Fruit fly (Drosophila melanogaster) whole organism, embryonic: ENCODE data around the gene dgt6.

Source experiments
- BEAF-32 ChIP-seq: fragments of 200-800 bp; sonication (Bioruptor generic); optimal IDR thresholded peaks from 3 replicates; lab custom pipeline; 2017; ENCODE audit warnings: missing biosample characterization, missing genetic modification characterization, mild to moderate bottlenecking, moderate library complexity, missing genetic modification reagents
- CG11456 ChIP-seq: fragments of 200-800 bp; sonication (Bioruptor generic); IDR thresholded peaks from 3 replicates; pipeline ENCODE4 v1.3.6; 2022; ENCODE audit warnings: missing biosample characterization, missing genetic modification characterization
- CG12104 ChIP-seq: fragments of 200-800 bp; sonication (Bioruptor generic); optimal IDR thresholded peaks from 3 replicates; lab custom pipeline; 2016; ENCODE audit warnings: missing biosample characterization, missing genetic modification characterization
- CG18011 ChIP-seq: fragments of 200-800 bp; sonication (Bioruptor generic); optimal IDR thresholded peaks from 2 replicates; lab custom pipeline; 2017; ENCODE audit warnings: missing biosample characterization, missing genetic modification characterization, mild to moderate bottlenecking, moderate library complexity, missing genotype
- CG2116 ChIP-seq: fragments of 200-800 bp; sonication (Bioruptor generic); optimal IDR thresholded peaks from 3 replicates; lab custom pipeline; 2018; ENCODE audit warnings: missing biosample characterization, mild to moderate bottlenecking, missing genetic modification characterization
- CG43689 ChIP-seq: fragments of 200-800 bp; sonication (Bioruptor generic); IDR thresholded peaks from 2 replicates; pipeline ENCODE4 v1.3.6; 2022; ENCODE audit warnings: missing biosample characterization, missing genetic modification characterization
- CG4404 ChIP-seq: fragments of 200-800 bp; sonication (Bioruptor generic); IDR thresholded peaks from 2 replicates; pipeline ENCODE4 v1.3.6; 2022; ENCODE audit warnings: missing biosample characterization, missing genetic modification characterization
- CG7271 ChIP-seq: fragments of 200-800 bp; sonication (Bioruptor generic); optimal IDR thresholded peaks from 2 replicates; lab custom pipeline; 2018; ENCODE audit warnings: missing biosample characterization, mild to moderate bottlenecking, missing genetic modification characterization, moderate library complexity
- CG8388 ChIP-seq: fragments of 200-800 bp; sonication (Bioruptor generic); optimal IDR thresholded peaks from 2 replicates; lab custom pipeline; 2019; ENCODE audit warnings: missing biosample characterization, mild to moderate bottlenecking, missing genetic modification characterization, moderate library complexity
- CG8924 ChIP-seq: fragments of 200-800 bp; optimal IDR thresholded peaks from 3 replicates; lab custom pipeline; 2019; ENCODE audit warnings: missing biosample characterization, mild to moderate bottlenecking, missing genetic modification characterization, moderate library complexity
- CG9797 ChIP-seq: fragments of 200-800 bp; sonication (Bioruptor generic); optimal IDR thresholded peaks from 3 replicates; lab custom pipeline; 2018; ENCODE audit warnings: missing biosample characterization, mild to moderate bottlenecking, missing genetic modification characterization
- Camta ChIP-seq: fragments of 200-800 bp; sonication (Bioruptor generic); optimal IDR thresholded peaks from 2 replicates; lab custom pipeline; 2016; ENCODE audit warnings: missing biosample characterization, missing genetic modification characterization
- Dref ChIP-seq: fragments of 200-800 bp; sonication (Bioruptor generic); IDR thresholded peaks from 2 replicates; pipeline ENCODE4 v1.3.6; 2022; ENCODE audit warnings: missing biosample characterization, missing genetic modification characterization
- Drgx ChIP-seq: fragments of 200-800 bp; sonication (Bioruptor generic); IDR thresholded peaks from 2 replicates; pipeline ENCODE4 v1.3.6; 2022; ENCODE audit warnings: missing biosample characterization, missing genetic modification characterization
- E2f2 ChIP-seq: fragments of 200-800 bp; sonication (Bioruptor generic); IDR thresholded peaks from 2 replicates; pipeline ENCODE4 v1.3.6; 2022; ENCODE audit warnings: missing biosample characterization, missing genetic modification characterization
- Gug ChIP-seq: fragments of 200-800 bp; sonication (Bioruptor generic); IDR thresholded peaks from 4 replicates; pipeline ENCODE4 v1.3.6; 2022; ENCODE audit warnings: missing biosample characterization, missing genetic modification characterization
- H15 ChIP-seq: fragments of 200-800 bp; sonication (Bioruptor generic); IDR thresholded peaks from 3 replicates; pipeline ENCODE4 v1.3.6; 2022; ENCODE audit warnings: missing biosample characterization, missing genetic modification characterization
- Hey ChIP-seq: fragments of 200-800 bp; sonication (Bioruptor generic); optimal IDR thresholded peaks from 3 replicates; lab custom pipeline; 2018; ENCODE audit warnings: missing biosample characterization, mild to moderate bottlenecking, missing genetic modification characterization
- Hsf ChIP-seq: fragments of 200-800 bp; sonication (Bioruptor generic); optimal IDR thresholded peaks from 3 replicates; lab custom pipeline; 2016; ENCODE audit warnings: missing biosample characterization, missing genetic modification characterization
- Jarid2 ChIP-seq: fragments of 200-800 bp; sonication (Bioruptor generic); optimal IDR thresholded peaks from 3 replicates; lab custom pipeline; 2017; ENCODE audit warnings: mild to moderate bottlenecking, missing biosample characterization, missing genetic modification reagents, missing genetic modification characterization
- Lpt ChIP-seq: fragments of >200 bp; optimal IDR thresholded peaks from 2 replicates; lab custom pipeline; 2018; ENCODE audit warnings: missing biosample characterization, missing genetic modification characterization
- Meics ChIP-seq: fragments of 200-800 bp; sonication (Bioruptor generic); optimal IDR thresholded peaks from 2 replicates; lab custom pipeline; 2017; ENCODE audit warnings: missing biosample characterization, mild to moderate bottlenecking, missing genetic modification characterization
- Mrtf ChIP-seq: fragments of 200-800 bp; sonication (Bioruptor generic); IDR thresholded peaks from 3 replicates; pipeline ENCODE4 v1.3.6; 2022; ENCODE audit warnings: missing biosample characterization, missing genetic modification characterization
- Scr ChIP-seq: fragments of 200-800 bp; sonication (Bioruptor generic); IDR thresholded peaks from 2 replicates; pipeline ENCODE4 v1.3.6; 2022; ENCODE audit warnings: missing biosample characterization, missing genetic modification characterization; ENCODE audit not compliant: partially characterized antibody
- ac ChIP-seq: fragments of 200-800 bp; sonication (Bioruptor generic); optimal IDR thresholded peaks from 3 replicates; lab custom pipeline; 2017; ENCODE audit warnings: missing biosample characterization, mild to moderate bottlenecking, missing genetic modification characterization
- btn ChIP-seq: fragments of 200-800 bp; sonication (Bioruptor generic); optimal IDR thresholded peaks from 2 replicates; lab custom pipeline; 2016; ENCODE audit warnings: missing biosample characterization, missing genetic modification characterization
- cato ChIP-seq: fragments of 200-800 bp; sonication (Bioruptor generic); optimal IDR thresholded peaks from 2 replicates; lab custom pipeline; 2016; ENCODE audit warnings: missing biosample characterization, missing genetic modification characterization, borderline replicate concordance
- chif ChIP-seq, 2 experiments: fragments of 200-800 bp; sonication (Bioruptor generic); optimal IDR thresholded peaks; 3 replicates each; lab custom pipeline; 2016; ENCODE audit warnings: missing biosample characterization in 2 of 2, missing genetic modification characterization in 2 of 2
- cwo ChIP-seq: fragments of 200-800 bp; sonication (Bioruptor generic); optimal IDR thresholded peaks from 3 replicates; lab custom pipeline; 2017; ENCODE audit warnings: missing biosample characterization, missing genetic modification characterization, mild to moderate bottlenecking, moderate library complexity, missing genetic modification reagents
- dmrt11E ChIP-seq: fragments of 200-800 bp; sonication (Bioruptor generic); optimal IDR thresholded peaks from 3 replicates; lab custom pipeline; 2018; ENCODE audit warnings: missing biosample characterization, mild to moderate bottlenecking, missing genetic modification characterization, moderate library complexity
- dmrt99B ChIP-seq: fragments of 200-800 bp; sonication (Bioruptor generic); optimal IDR thresholded peaks from 2 replicates; lab custom pipeline; 2018; ENCODE audit warnings: missing biosample characterization, mild to moderate bottlenecking, missing genetic modification characterization, moderate library complexity
- grau ChIP-seq: fragments of 200-800 bp; optimal IDR thresholded peaks from 3 replicates; lab custom pipeline; 2019; ENCODE audit warnings: missing biosample characterization, mild to moderate bottlenecking, missing genetic modification characterization, moderate library complexity
- hb ChIP-seq: fragments of 200-800 bp; sonication (Bioruptor generic); IDR thresholded peaks from 3 replicates; pipeline ENCODE4 v1.3.6; 2022; ENCODE audit warnings: missing biosample characterization, missing genetic modification characterization; ENCODE audit not compliant: partially characterized antibody
- ind ChIP-seq: fragments of 200-800 bp; sonication (Bioruptor generic); optimal IDR thresholded peaks from 3 replicates; lab custom pipeline; 2016; ENCODE audit warnings: missing biosample characterization, missing genetic modification characterization
- kah ChIP-seq: fragments of 200-800 bp; sonication (Bioruptor generic); optimal IDR thresholded peaks from 2 replicates; lab custom pipeline; 2018; ENCODE audit warnings: missing biosample characterization, mild to moderate bottlenecking, missing genetic modification characterization
- lab ChIP-seq: fragments of 200-800 bp; sonication (Bioruptor generic); optimal IDR thresholded peaks from 3 replicates; lab custom pipeline; 2017; ENCODE audit warnings: missing biosample characterization, missing genetic modification characterization, mild to moderate bottlenecking, moderate library complexity, missing genetic modification reagents
- lov ChIP-seq, 2 experiments: fragments of 200-800 bp in 1 of 2; fragments of >200 bp in 1 of 2; sonication (Bioruptor generic) in 1 of 2; IDR thresholded peaks in 1 of 2; optimal IDR thresholded peaks in 1 of 2; 2 replicates in 1 of 2; 3 replicates in 1 of 2; pipeline versions ENCODE4 v1.3.6 to Lab custom; 2017 to 2022; ENCODE audit warnings: missing biosample characterization in 1 of 2, missing genetic modification characterization in 1 of 2
- mld ChIP-seq: fragments of 200-800 bp; sonication (Bioruptor generic); IDR thresholded peaks from 3 replicates; pipeline ENCODE4 v1.3.6; 2022; ENCODE audit warnings: missing biosample characterization, missing genetic modification characterization; ENCODE audit not compliant: partially characterized antibody
- oc ChIP-seq: fragments of 200-800 bp; sonication (Bioruptor generic); optimal IDR thresholded peaks from 2 replicates; lab custom pipeline; 2018; ENCODE audit warnings: missing biosample characterization, mild to moderate bottlenecking, missing genetic modification characterization, moderate library complexity
- pan ChIP-seq, 4 experiments: fragments of >200 bp in 3 of 4; fragments of 200-800 bp in 1 of 4; sonication (Bioruptor generic) in 1 of 4; optimal IDR thresholded peaks in 3 of 4; IDR thresholded peaks in 1 of 4; 2 replicates each; pipeline versions ENCODE4 v1.3.6 to Lab custom; 2017 to 2022; ENCODE audit warnings: missing biosample characterization in 2 of 4, missing genetic modification characterization in 2 of 4, mixed read lengths in 1 of 4
- peb ChIP-seq: fragments of 200-800 bp; sonication (Bioruptor generic); IDR thresholded peaks from 2 replicates; pipeline ENCODE4 v1.3.6; 2022; ENCODE audit warnings: missing biosample characterization, missing genetic modification characterization
- pzg ChIP-seq: fragments of 200-800 bp; sonication (Bioruptor generic); optimal IDR thresholded peaks from 3 replicates; lab custom pipeline; 2018; ENCODE audit warnings: missing biosample characterization, mild to moderate bottlenecking, missing genetic modification characterization, moderate library complexity
- ranshi ChIP-seq: fragments of 200-800 bp; sonication (Bioruptor generic); IDR thresholded peaks from 2 replicates; pipeline ENCODE4 v1.3.6; 2022; ENCODE audit warnings: missing biosample characterization, missing genetic modification characterization
- toy ChIP-seq: fragments of 200-800 bp; sonication (Bioruptor generic); IDR thresholded peaks from 2 replicates; pipeline ENCODE4 v1.3.6; 2022; ENCODE audit warnings: missing biosample characterization, missing genetic modification characterization
- trem ChIP-seq: fragments of 200-800 bp; optimal IDR thresholded peaks from 3 replicates; lab custom pipeline; 2019; ENCODE audit warnings: missing biosample characterization, mild to moderate bottlenecking, missing genetic modification characterization, moderate library complexity
- vnd ChIP-seq: fragments of 200-800 bp; sonication (Bioruptor generic); IDR thresholded peaks from 3 replicates; pipeline ENCODE4 v1.3.6; 2022; ENCODE audit warnings: missing biosample characterization, missing genetic modification characterization; ENCODE audit not compliant: partially characterized antibody
- zfh2 ChIP-seq: fragments of 200-800 bp; sonication (Bioruptor generic); optimal IDR thresholded peaks from 2 replicates; lab custom pipeline; 2016; ENCODE audit warnings: missing biosample characterization, missing genetic modification characterization

Gene dgt6

dm6 chr3R:29112398-29113150 is 18.2 kb downstream of the dgt6 start, which contains the start of the genes alpha-Man-Ib and Pdhb (continued):
- peak; percentile 82 for TF ChIP-seq grau (tag; lab: Kevin White, UChicago)
- peak; percentile 41 to 49 for TF ChIP-seq chif (GFP tag; optimal IDR thresholded peaks at IDR 0.05; lab: Kevin White, UChicago)
- TF ChIP-seq peb = peak; percentile 43; the same call in 1 of the 2 replicates
- TF ChIP-seq CG2116 (GFP tag; lab: Kevin White, UChicago) = peak; percentile 93
- peak; percentile 83 for TF ChIP-seq CG4404
- TF ChIP-seq oc (tag; lab: Kevin White, UChicago) = no peak
- TF ChIP-seq lab (GFP tag; lab: Kevin White, UChicago) = peak; percentile 82
- peak; percentile 88 for TF ChIP-seq pzg
- no peak for TF ChIP-seq btn (GFP tag; lab: Kevin White, UChicago)
- TF ChIP-seq kah = no peak
- peak; percentile 25 for TF ChIP-seq cwo (GFP tag; lab: Kevin White, UChicago)
- TF ChIP-seq E2f2 = peak; percentile 52
- TF ChIP-seq hb (GFP tag; lab: Robert Waterston, UW) = no peak
- no peak for TF ChIP-seq Lpt
- peak; percentile 75; the same call in 2 of the 3 replicates for TF ChIP-seq Mrtf
- peak; percentile 78 for TF ChIP-seq dmrt11E (tag; lab: Kevin White, UChicago)
- TF ChIP-seq lov (optimal IDR thresholded peaks at IDR 0.05; lab: Kevin White, UChicago) = no peak
- peak; percentile 77; the same call in 1 of the 3 replicates for TF ChIP-seq lov (GFP tag; IDR thresholded peaks at IDR 0.05; lab: Robert Waterston, UW)
- TF ChIP-seq Meics (GFP tag; lab: Kevin White, UChicago) = peak; percentile 74
- TF ChIP-seq pan (optimal IDR thresholded peaks at IDR 0.05; lab: Kevin White, UChicago) = no peak
- TF ChIP-seq pan (GFP tag; optimal IDR thresholded peaks at IDR 0.05 in 1 of 2, IDR thresholded peaks at IDR 0.05 in 1 of 2) = peak in 1 of 2 experiments; percentile 77
- TF ChIP-seq CG9797 (GFP tag; lab: Kevin White, UChicago) = peak; percentile 88
- TF ChIP-seq Dref = peak; percentile 51
- TF ChIP-seq BEAF-32 (GFP tag; lab: Kevin White, UChicago) = peak; percentile 67
- TF ChIP-seq CG8924 (tag; lab: Kevin White, UChicago) = peak; percentile 66
- peak; percentile 83 for TF ChIP-seq ind
- no peak for TF ChIP-seq Hey (tag; lab: Kevin White, UChicago)
- TF ChIP-seq CG11456 (GFP tag; lab: Robert Waterston, UW) = peak; percentile 90
- TF ChIP-seq mld (GFP tag; lab: Robert Waterston, UW) = no peak
- peak; percentile 60 for TF ChIP-seq cato (GFP tag; lab: Kevin White, UChicago)
- peak; percentile 45; the same call in 1 of the 2 replicates for TF ChIP-seq Drgx (GFP tag; lab: Robert Waterston, UW)
- TF ChIP-seq CG43689 (GFP tag; lab: Robert Waterston, UW) = no peak
- peak; percentile 84; the same call in 3 of the 4 replicates for TF ChIP-seq Gug (GFP tag; lab: Robert Waterston, UW)
- peak; percentile 99 for TF ChIP-seq trem
- TF ChIP-seq ranshi (GFP tag; lab: Robert Waterston, UW) = peak; percentile 85
- peak; percentile 67 for TF ChIP-seq CG8388 (GFP tag; lab: Kevin White, UChicago)
- TF ChIP-seq CG18011 (GFP tag; lab: Kevin White, UChicago) = peak; percentile 39
- peak; percentile 80 for TF ChIP-seq zfh2
- TF ChIP-seq dmrt99B = no peak
- TF ChIP-seq vnd (GFP tag; lab: Robert Waterston, UW) = no peak
- peak; percentile 72 for TF ChIP-seq CG12104 (GFP tag; lab: Kevin White, UChicago)
- TF ChIP-seq toy (GFP tag; lab: Robert Waterston, UW) = no peak
- TF ChIP-seq Hsf (GFP tag; lab: Kevin White, UChicago) = peak; percentile 61
- TF ChIP-seq Scr = peak; percentile 37; the same call in 1 of the 2 replicates
- TF ChIP-seq H15 = peak; percentile 65; the same call in 2 of the 3 replicates
- TF ChIP-seq Jarid2 = peak; percentile 58
- peak; percentile 1 for TF ChIP-seq CG7271 (tag; lab: Kevin White, UChicago)
- no peak for TF ChIP-seq ac (GFP tag; lab: Kevin White, UChicago)
- peak; percentile 5 for TF ChIP-seq Camta
